Worm (Caenorhabditis elegans) whole organism, late embryonic: ENCODE results near the gene nlp-27.

Experiments
- Y22D7AL.16 ChIP-seq: sonication (generic microtip); optimal IDR thresholded peaks from 2 replicates; lab custom pipeline; 2016; ENCODE audit warnings: missing genetic modification characterization, missing compliant biosample characterization
- ceh-18 ChIP-seq: sonication (generic microtip); optimal IDR thresholded peaks from 2 replicates; lab custom pipeline; 2016; ENCODE audit warnings: missing genetic modification characterization, missing compliant biosample characterization
- ceh-6 ChIP-seq: fragments of 200-800 bp; sonication (Bioruptor generic); optimal IDR thresholded peaks from 2 replicates; lab custom pipeline; 2018; ENCODE audit warnings: mild to moderate bottlenecking, missing genetic modification characterization, missing compliant biosample characterization
- fkh-10 ChIP-seq: fragments of 150-350 bp; optimal IDR thresholded peaks from 2 replicates; lab custom pipeline; 2014; ENCODE audit warnings: missing biosample characterization, missing genetic modification reagents, missing genetic modification characterization
- fkh-6 ChIP-seq: sonication (generic microtip); optimal IDR thresholded peaks from 2 replicates; lab custom pipeline; 2016; ENCODE audit warnings: missing genetic modification characterization, missing compliant biosample characterization
- hlh-30 ChIP-seq: sonication (generic microtip); optimal IDR thresholded peaks from 2 replicates; lab custom pipeline; 2017; ENCODE audit warnings: antibody characterized with exemption, missing genetic modification characterization, missing compliant biosample characterization; ENCODE audit not compliant: insufficient read depth
- npax-4 ChIP-seq: sonication (generic microtip); optimal IDR thresholded peaks from 2 replicates; lab custom pipeline; 2016; ENCODE audit warnings: missing genetic modification characterization, missing compliant biosample characterization
- pqm-1 ChIP-seq: sonication (generic microtip); optimal IDR thresholded peaks from 2 replicates; lab custom pipeline; 2016; ENCODE audit warnings: missing genetic modification characterization, missing compliant biosample characterization
- pros-1 ChIP-seq: fragments of 150-350 bp; optimal IDR thresholded peaks from 2 replicates; lab custom pipeline; 2014; ENCODE audit warnings: missing biosample characterization, missing genetic modification reagents, missing genetic modification characterization
- rnt-1 ChIP-seq: sonication (generic microtip); optimal IDR thresholded peaks from 2 replicates; lab custom pipeline; 2016; ENCODE audit warnings: missing genetic modification characterization, missing compliant biosample characterization
- sox-2 ChIP-seq: fragments of 200-800 bp; sonication (Bioruptor generic); IDR thresholded peaks from 2 replicates; pipeline ENCODE4 v1.3.6; 2022; ENCODE audit warnings: missing genetic modification reagents, missing genetic modification characterization, missing compliant biosample characterization
- syd-9 ChIP-seq: sonication (generic microtip); optimal IDR thresholded peaks from 2 replicates; lab custom pipeline; 2016; ENCODE audit warnings: mild to moderate bottlenecking, missing genetic modification characterization, moderate library complexity, missing compliant biosample characterization
- unc-42 ChIP-seq: sonication (generic microtip); optimal IDR thresholded peaks from 2 replicates; lab custom pipeline; 2016; ENCODE audit warnings: missing genotype, missing genetic modification characterization, missing compliant biosample characterization

DNA sequence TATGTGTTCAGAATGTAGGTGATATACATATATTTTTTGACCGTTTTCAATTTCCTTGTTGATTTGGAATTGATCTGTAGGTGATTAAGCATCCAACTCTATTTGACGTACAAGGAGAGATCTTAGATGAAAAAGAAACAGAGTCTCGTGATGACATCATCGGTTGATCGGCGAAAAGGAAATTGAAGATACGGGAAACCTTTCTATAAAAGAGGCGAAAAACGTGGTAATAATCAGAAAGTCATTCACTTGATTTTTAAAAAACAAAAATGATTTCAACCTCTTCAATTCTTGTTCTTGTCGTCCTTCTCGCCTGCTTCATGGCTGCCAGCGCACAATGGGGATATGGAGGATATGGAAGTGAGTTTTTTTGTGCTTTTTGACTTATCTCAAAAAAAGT is 5.0 kb upstream of the nlp-27 start, which contains the start of gene nlp-29:
- TF ChIP-seq ceh-18 (tag; lab: Kevin White, UChicago) (no peak), fkh-10 (no peak), hlh-30 (tag; lab: Kevin White, UChicago) (no peak), syd-9 (tag; lab: Kevin White, UChicago) (no peak), pqm-1 (tag; lab: Kevin White, UChicago) (no peak), fkh-6 (tag; lab: Kevin White, UChicago) (no peak), ceh-6 (no peak), Y22D7AL.16 (no peak), unc-42 (tag; lab: Kevin White, UChicago) (no peak), rnt-1 (tag; lab: Kevin White, UChicago) (no peak), pros-1 (tag; lab: Kevin White, UChicago) (no peak), sox-2 (GFP tag; lab: Robert Waterston, UW) (no peak), npax-4 (tag; lab: Kevin White, UChicago) (no peak)
